Worm (Caenorhabditis elegans) whole organism, L2 larva: ENCODE data around the gene F38H12.5.

Experiments
- F13H6.1 ChIP-seq: sonication (generic microtip); optimal IDR thresholded peaks from 2 replicates; lab custom pipeline; 2016; ENCODE audit warnings: missing genetic modification characterization, missing compliant biosample characterization
- R02D3.7 ChIP-seq: fragments of 150-350 bp; optimal IDR thresholded peaks from 2 replicates; lab custom pipeline; 2014; ENCODE audit warnings: missing biosample characterization, missing genetic modification characterization
- ZK546.5 ChIP-seq: sonication (generic microtip); optimal IDR thresholded peaks from 2 replicates; lab custom pipeline; 2017; ENCODE audit warnings: missing biosample characterization, missing genetic modification characterization
- alr-1 ChIP-seq: fragments of 150-350 bp; optimal IDR thresholded peaks from 2 replicates; lab custom pipeline; 2014; ENCODE audit warnings: missing biosample characterization, missing genetic modification characterization
- aly-2 ChIP-seq: fragments of 150-350 bp; optimal IDR thresholded peaks from 2 replicates; lab custom pipeline; 2014; ENCODE audit warnings: missing biosample characterization, missing genetic modification characterization
- ama-1 ChIP-seq: fragments of 150-350 bp; optimal IDR thresholded peaks from 2 replicates; lab custom pipeline; 2018; ENCODE audit warnings: inconsistent platforms
- ceh-16 ChIP-seq: fragments of 150-350 bp; optimal IDR thresholded peaks from 2 replicates; lab custom pipeline; 2014; ENCODE audit warnings: missing biosample characterization, missing genetic modification characterization
- ceh-82 ChIP-seq: fragments of 150-350 bp; optimal IDR thresholded peaks from 2 replicates; lab custom pipeline; 2014; ENCODE audit warnings: missing biosample characterization, missing genetic modification characterization
- crh-2 ChIP-seq: sonication (generic microtip); optimal IDR thresholded peaks from 2 replicates; lab custom pipeline; 2017; ENCODE audit warnings: missing biosample characterization, missing genetic modification characterization
- dmd-4 ChIP-seq: sonication (generic microtip); optimal IDR thresholded peaks from 2 replicates; lab custom pipeline; 2017; ENCODE audit warnings: missing biosample characterization, missing genetic modification characterization
- egl-27 ChIP-seq: sonication (generic microtip); optimal IDR thresholded peaks from 3 replicates; lab custom pipeline; 2017; ENCODE audit warnings: missing biosample characterization, missing genetic modification reagents, missing genetic modification characterization
- elt-1 ChIP-seq: fragments of 150-350 bp; optimal IDR thresholded peaks from 2 replicates; lab custom pipeline; 2014; ENCODE audit warnings: missing biosample characterization, missing genetic modification characterization
- elt-3 ChIP-seq: sonication (generic microtip); optimal IDR thresholded peaks from 2 replicates; lab custom pipeline; 2017; ENCODE audit warnings: missing biosample characterization, missing genetic modification characterization
- fos-1 ChIP-seq: fragments of 150-350 bp; optimal IDR thresholded peaks from 2 replicates; lab custom pipeline; 2014; ENCODE audit warnings: missing biosample characterization, missing genetic modification characterization
- gmeb-1 ChIP-seq: fragments of 150-350 bp; optimal IDR thresholded peaks from 2 replicates; lab custom pipeline; 2014; ENCODE audit warnings: missing biosample characterization, missing genetic modification characterization
- lin-13 ChIP-seq: fragments of 150-350 bp; optimal IDR thresholded peaks from 2 replicates; lab custom pipeline; 2014; ENCODE audit warnings: missing biosample characterization, missing genetic modification reagents, missing genetic modification characterization
- lsy-2 ChIP-seq, 2 experiments: fragments of 150-350 bp in 1 of 2; sonication (generic microtip) in 1 of 2; optimal IDR thresholded peaks; 2 replicates each; lab custom pipeline; 2014 to 2017; ENCODE audit warnings: missing biosample characterization in 2 of 2, missing genetic modification characterization in 2 of 2
- mab-5 ChIP-seq: fragments of 150-350 bp; optimal IDR thresholded peaks from 2 replicates; lab custom pipeline; 2014; ENCODE audit warnings: missing biosample characterization, missing genetic modification characterization
- mbf-1 ChIP-seq: sonication (generic microtip); optimal IDR thresholded peaks from 2 replicates; lab custom pipeline; 2017; ENCODE audit warnings: missing biosample characterization, missing genetic modification characterization
- mdl-1 ChIP-seq, 2 experiments: fragments of 150-350 bp in 1 of 2; sonication (generic microtip) in 1 of 2; optimal IDR thresholded peaks; 2 replicates each; lab custom pipeline; 2017; ENCODE audit warnings: missing biosample characterization in 2 of 2, missing genetic modification characterization in 2 of 2
- nhr-10 ChIP-seq: sonication (generic microtip); optimal IDR thresholded peaks from 2 replicates; lab custom pipeline; 2017; ENCODE audit warnings: missing biosample characterization, missing genetic modification characterization
- nhr-11 ChIP-seq: fragments of 150-350 bp; optimal IDR thresholded peaks from 2 replicates; lab custom pipeline; 2014; ENCODE audit warnings: missing biosample characterization, missing genetic modification characterization
- nhr-21 ChIP-seq: fragments of 150-350 bp; optimal IDR thresholded peaks from 2 replicates; lab custom pipeline; 2014; ENCODE audit warnings: missing biosample characterization, missing genetic modification characterization
- nhr-25 ChIP-seq: fragments of 150-350 bp; sonication (generic microtip); optimal IDR thresholded peaks from 3 replicates; lab custom pipeline; 2014; ENCODE audit warnings: missing biosample characterization, missing genetic modification characterization
- nhr-77 ChIP-seq: fragments of 150-350 bp; optimal IDR thresholded peaks from 2 replicates; lab custom pipeline; 2014; ENCODE audit warnings: missing biosample characterization, missing genetic modification characterization
- peb-1 ChIP-seq: fragments of 150-350 bp; optimal IDR thresholded peaks from 2 replicates; lab custom pipeline; 2014; ENCODE audit warnings: missing biosample characterization, missing genetic modification characterization
- snpc-4 ChIP-seq: fragments of 150-350 bp; optimal IDR thresholded peaks from 2 replicates; lab custom pipeline; 2014; ENCODE audit warnings: missing biosample characterization, missing genetic modification characterization
- unc-39 ChIP-seq: fragments of 150-350 bp; optimal IDR thresholded peaks from 2 replicates; lab custom pipeline; 2014; ENCODE audit warnings: missing biosample characterization, missing genetic modification characterization
- unc-55 ChIP-seq: fragments of 150-350 bp; sonication (generic microtip); optimal IDR thresholded peaks from 3 replicates; lab custom pipeline; 2014; ENCODE audit warnings: missing biosample characterization, missing genetic modification reagents, missing genetic modification characterization
- unc-62 ChIP-seq: fragments of 150-350 bp; optimal IDR thresholded peaks from 2 replicates; lab custom pipeline; 2014; ENCODE audit warnings: missing biosample characterization, missing genetic modification reagents, missing genetic modification characterization
- ztf-1 ChIP-seq: fragments of 200-800 bp; sonication (Bioruptor generic); conservative IDR thresholded peaks from 2 replicates; pipeline ENCODE4 v1.3.6; 2022; ENCODE audit warnings: missing genetic modification characterization, missing compliant biosample characterization
- ztf-11 ChIP-seq: sonication (generic microtip); optimal IDR thresholded peaks from 2 replicates; lab custom pipeline; 2017; ENCODE audit warnings: missing biosample characterization, missing genetic modification characterization

Gene F38H12.5

DNA sequence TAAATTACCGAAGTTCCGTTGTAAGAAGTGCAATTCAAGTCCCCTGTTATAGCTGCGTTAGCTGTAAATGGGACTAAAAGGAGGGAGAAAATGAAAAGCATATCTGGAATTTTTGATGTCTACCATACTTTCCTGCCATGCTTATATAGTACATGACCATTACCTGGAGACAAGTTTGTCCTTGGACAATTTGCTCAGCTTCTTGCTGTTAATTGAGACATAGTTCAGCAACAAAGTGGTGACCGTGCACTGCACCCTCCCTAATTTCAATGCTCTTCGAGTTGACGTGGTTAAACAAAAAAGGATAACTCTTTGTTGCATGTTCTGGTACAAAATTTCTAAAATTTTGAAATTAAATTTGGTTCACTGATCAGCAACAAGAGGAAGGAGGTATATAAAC lies 44.6 kb upstream of the F38H12.5 start, which contains the start of gene T05B4.13:
TSS of gene T05B4.13 (minus strand) at position 101 of the 400 bp plus-strand sequence.
- no peak for TF ChIP-seq lin-13 (GFP tag; lab: Kevin White, UChicago)
- TF ChIP-seq nhr-11 (tag; lab: Kevin White, UChicago): no peak
- TF ChIP-seq aly-2 (tag; lab: Kevin White, UChicago): no peak
- TF ChIP-seq mdl-1 (tag; optimal IDR thresholded peaks at IDR 0.05; lab: Kevin White, UChicago): no peak
- TF ChIP-seq alr-1 (tag; lab: Kevin White, UChicago): no peak
- TF ChIP-seq unc-55 (GFP tag; lab: Kevin White, UChicago): no peak
- TF ChIP-seq R02D3.7 (tag; lab: Kevin White, UChicago): no peak
- no peak for TF ChIP-seq nhr-21 (tag; lab: Kevin White, UChicago)
- TF ChIP-seq nhr-10 (tag; lab: Kevin White, UChicago): no peak

DNA sequence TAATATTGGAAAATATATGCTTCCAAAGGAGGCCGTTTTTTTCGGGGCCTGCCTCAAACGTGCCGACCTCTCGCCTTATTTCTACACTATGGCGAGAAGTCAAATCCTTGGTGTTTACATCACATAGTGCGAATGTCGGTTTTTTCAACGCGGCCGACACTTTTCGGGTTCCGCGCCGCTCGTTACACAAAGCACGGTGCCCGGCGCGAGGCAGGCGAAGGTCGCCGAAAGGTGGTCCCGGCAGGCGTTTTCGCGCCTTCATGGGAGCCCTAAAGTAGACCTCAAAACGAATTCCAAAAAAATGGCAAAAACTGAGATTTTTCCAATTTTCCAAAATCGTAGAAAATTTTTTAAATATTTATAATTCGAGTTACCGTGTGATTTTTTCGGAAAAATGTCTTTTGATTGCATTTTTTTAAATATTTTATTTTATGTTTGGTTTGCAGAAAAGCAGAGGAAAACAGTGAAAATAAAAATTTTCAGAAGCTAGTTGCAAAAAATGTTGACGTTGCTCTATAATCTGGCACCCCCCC lies 42.8 kb upstream of the F38H12.5 start, which contains the start of gene T05B4.12:
TSS of gene T05B4.12 (minus strand) at position 483 of the 533 bp plus-strand sequence.
- TF ChIP-seq mbf-1 (tag; lab: Kevin White, UChicago) (no peak), nhr-11 (tag; lab: Kevin White, UChicago) (no peak), alr-1 (tag; lab: Kevin White, UChicago) (no peak), unc-62 (GFP tag; lab: Kevin White, UChicago) (no peak), nhr-21 (tag; lab: Kevin White, UChicago) (no peak), ztf-11 (tag; lab: Kevin White, UChicago) (no peak)

DNA sequence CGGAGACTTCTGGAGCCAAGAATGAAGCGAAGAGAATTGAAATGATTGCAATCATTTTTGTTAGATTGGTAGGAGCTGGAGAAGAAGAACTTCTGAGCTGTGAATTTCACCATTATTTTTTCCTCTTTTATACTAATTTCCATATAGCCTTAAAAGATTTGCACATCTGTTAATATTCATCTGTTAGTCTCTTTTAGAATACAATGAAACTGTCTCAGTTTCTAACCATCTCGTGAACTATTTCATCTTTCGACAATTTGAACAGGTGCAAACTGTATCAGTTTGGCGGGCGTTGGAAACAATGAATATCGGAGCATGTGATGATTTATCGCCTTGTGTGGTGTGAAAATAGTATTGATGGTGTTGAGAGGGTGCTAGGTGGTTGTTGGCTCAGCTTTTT lies 39.6 kb upstream of the F38H12.5 start, which contains the start of gene phat-5:
TSS of gene phat-5 (minus strand) at position 101 of the 400 bp plus-strand sequence.
- TF ChIP-seq unc-55 (GFP tag; lab: Kevin White, UChicago) (no peak), nhr-77 (tag; lab: Kevin White, UChicago) (no peak), ztf-11 (tag; lab: Kevin White, UChicago) (no peak), dmd-4 (tag; lab: Kevin White, UChicago) (no peak), unc-62 (GFP tag; lab: Kevin White, UChicago) (no peak), mbf-1 (tag; lab: Kevin White, UChicago) (no peak), nhr-10 (tag; lab: Kevin White, UChicago) (no peak), ZK546.5 (tag; lab: Kevin White, UChicago) (no peak), nhr-11 (tag; lab: Kevin White, UChicago) (no peak), peb-1 (tag; lab: Kevin White, UChicago) (no peak), ama-1 (lab: Kevin White, UChicago) (no peak), aly-2 (tag; lab: Kevin White, UChicago) (no peak), lsy-2 (tag; optimal IDR thresholded peaks at IDR 0.05; lab: Kevin White, UChicago) (no peak), lin-13 (GFP tag; lab: Kevin White, UChicago) (no peak), R02D3.7 (tag; lab: Kevin White, UChicago) (no peak), egl-27 (tag; lab: Kevin White, UChicago) (no peak), fos-1 (no peak), snpc-4 (tag; lab: Kevin White, UChicago) (no peak), crh-2 (tag; lab: Kevin White, UChicago) (no peak)

DNA sequence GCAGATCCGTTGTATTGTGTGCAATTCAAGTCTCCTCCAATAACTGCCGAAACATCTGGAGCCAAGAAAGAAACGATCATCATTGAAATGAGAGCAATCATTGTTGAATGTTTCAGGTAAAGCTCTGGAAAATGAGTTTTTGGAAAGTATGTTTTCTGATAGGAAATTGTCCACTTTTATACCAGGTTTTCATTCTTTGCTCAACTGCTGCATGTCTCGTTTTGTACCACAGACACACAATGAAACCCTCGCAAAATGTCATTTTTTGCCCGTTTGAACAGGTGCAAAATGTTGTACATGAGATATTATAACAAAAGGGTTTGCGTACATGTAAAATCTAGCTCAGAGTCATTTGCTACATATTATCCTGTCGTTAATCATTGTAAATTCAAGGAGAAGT lies 37.8 kb upstream of the F38H12.5 start, which contains the start of gene T05B4.10:
TSS of gene T05B4.10 (minus strand) at position 101 of the 400 bp plus-strand sequence.
- TF ChIP-seq egl-27 (tag; lab: Kevin White, UChicago): no peak

DNA sequence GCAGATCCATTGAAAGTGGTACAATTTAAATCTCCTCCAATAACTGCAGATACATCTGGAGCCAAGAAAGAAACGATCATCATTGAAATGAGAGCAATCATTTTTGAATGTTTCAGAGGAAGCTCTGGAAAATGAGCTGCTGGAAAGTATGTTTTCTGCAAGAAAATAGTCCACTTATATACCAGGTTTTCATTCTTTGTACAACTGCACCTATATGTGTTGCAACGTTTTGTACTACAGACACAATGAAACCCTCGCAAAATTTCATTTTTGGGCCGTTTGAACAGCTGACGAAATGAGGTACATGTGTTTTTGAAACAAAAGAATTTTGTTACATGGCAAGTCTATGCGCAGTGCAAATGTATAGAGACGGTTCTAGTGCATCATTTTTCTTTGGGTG lies 35.5 kb upstream of the F38H12.5 start, which contains the start of gene T05B4.9:
TSS of gene T05B4.9 (minus strand) at position 101 of the 400 bp plus-strand sequence.
- TF ChIP-seq ztf-11 (tag; lab: Kevin White, UChicago) (no peak), aly-2 (tag; lab: Kevin White, UChicago) (no peak), F13H6.1 (tag; lab: Kevin White, UChicago) (no peak), mdl-1 (tag; optimal IDR thresholded peaks at IDR 0.05; lab: Kevin White, UChicago) (no peak), egl-27 (tag; lab: Kevin White, UChicago) (no peak), unc-62 (GFP tag; lab: Kevin White, UChicago) (no peak), ceh-82 (tag; lab: Kevin White, UChicago) (no peak)

DNA sequence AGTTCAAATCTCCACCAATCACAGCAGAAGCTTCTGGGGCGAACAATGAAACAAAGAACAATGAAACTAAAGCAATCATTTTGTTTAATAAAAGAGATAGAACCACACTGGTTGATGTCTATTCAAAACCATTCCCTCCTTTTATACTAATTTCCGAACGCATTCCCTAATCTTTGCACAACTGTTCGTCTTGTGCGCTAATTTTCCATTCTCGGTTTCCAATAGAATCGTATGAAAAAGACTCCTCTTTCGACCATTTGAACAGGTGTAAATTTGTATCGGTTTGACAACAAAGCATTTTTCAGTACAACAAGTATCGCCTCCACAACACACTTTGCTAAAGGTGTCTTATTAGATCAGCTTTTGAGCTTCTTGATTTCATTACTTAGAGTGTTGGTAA lies 33.2 kb upstream of the F38H12.5 start, which contains the start of gene T05B4.8:
TSS of gene T05B4.8 (minus strand) at position 101 of the 400 bp plus-strand sequence.
- TF ChIP-seq elt-1 (tag; lab: Kevin White, UChicago) (no peak), ztf-11 (tag; lab: Kevin White, UChicago) (no peak), snpc-4 (tag; lab: Kevin White, UChicago) (no peak), nhr-10 (tag; lab: Kevin White, UChicago) (no peak), unc-55 (GFP tag; lab: Kevin White, UChicago) (no peak)

DNA sequence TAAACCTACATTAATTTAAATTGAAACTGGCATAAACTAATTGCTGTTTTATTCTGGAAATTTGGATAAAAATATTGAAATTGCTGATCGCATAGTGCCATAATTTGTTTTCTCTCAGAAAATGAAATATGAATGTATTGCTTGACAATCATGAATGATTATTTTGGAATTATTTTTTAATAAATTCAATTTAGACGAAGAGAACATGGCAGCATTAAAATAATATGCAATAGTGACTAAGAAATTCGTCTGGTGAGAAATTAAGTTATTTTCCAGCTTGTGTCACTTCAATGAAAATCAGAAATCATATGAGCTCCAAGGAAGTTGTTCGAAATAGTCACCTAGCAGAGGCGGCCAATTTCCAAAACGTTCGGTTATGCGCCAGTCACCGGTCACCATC lies 31.8 kb upstream of the F38H12.5 start, which contains the start of gene srw-133:
TSS of gene srw-133 (minus strand) at position 101 of the 400 bp plus-strand sequence.
- TF ChIP-seq unc-62 (GFP tag; lab: Kevin White, UChicago): no peak
- no peak for TF ChIP-seq ztf-1 (GFP tag; lab: Robert Waterston, UW)
- TF ChIP-seq gmeb-1 (tag; lab: Kevin White, UChicago): no peak
- no peak for TF ChIP-seq elt-3 (tag; lab: Kevin White, UChicago)
- no peak for TF ChIP-seq ztf-11 (tag; lab: Kevin White, UChicago)
- no peak for TF ChIP-seq R02D3.7 (tag; lab: Kevin White, UChicago)
- TF ChIP-seq ceh-16 (tag; lab: Kevin White, UChicago): no peak
- TF ChIP-seq mbf-1 (tag; lab: Kevin White, UChicago): no peak
- no peak for TF ChIP-seq nhr-21 (tag; lab: Kevin White, UChicago)
- no peak for TF ChIP-seq unc-39
- TF ChIP-seq mab-5 (tag; lab: Kevin White, UChicago): no peak
- no peak for TF ChIP-seq nhr-25 (tag; lab: Kevin White, UChicago)
- no peak for TF ChIP-seq egl-27 (tag; lab: Kevin White, UChicago)
- TF ChIP-seq crh-2 (tag; lab: Kevin White, UChicago): no peak
- TF ChIP-seq aly-2 (tag; lab: Kevin White, UChicago): no peak
